Worm (Caenorhabditis elegans): Measurements from ENCODE around the gene K10D11.6.
A peak's percentile ranks its signal among the peaks of the same experiment; 100 is the strongest.

K10D11.6 gene

DNA sequence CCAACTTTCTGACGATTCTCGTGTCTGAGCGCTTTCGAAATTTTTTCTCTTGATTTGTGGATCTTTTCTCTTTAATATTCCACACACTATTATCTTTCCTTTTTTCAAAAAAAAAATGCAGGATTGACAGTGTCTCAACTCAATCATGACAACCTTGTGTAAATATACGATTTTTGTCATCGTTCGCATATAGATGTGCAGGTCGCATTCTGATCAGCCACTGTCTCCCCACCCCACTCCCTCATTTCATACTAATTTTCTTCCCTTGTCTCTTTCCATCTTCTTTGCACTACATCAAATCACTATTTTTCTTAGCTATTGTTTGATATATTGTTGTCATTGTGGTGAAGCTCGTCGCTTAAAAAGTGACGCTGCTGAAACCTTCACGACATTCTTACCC is 46.0 kb upstream of the K10D11.6 start (continued):
- TF ChIP-seq rec-8 (tag; optimal IDR thresholded peaks at IDR 0.05) = no peak
- no peak for TF ChIP-seq mel-28 (tag; optimal IDR thresholded peaks at IDR 0.05; ENCODE audit: borderline replicate concordance)
- 0 out of 2 replicates have a peak, but pooled peaks have one; percentile 20 for TF ChIP-seq attf-6 (GFP tag; IDR thresholded peaks at IDR 0.05)
- TF ChIP-seq F22D6.2 (tag; optimal IDR thresholded peaks at IDR 0.05) = no peak
- TF ChIP-seq B0336.3 (GFP tag; IDR thresholded peaks at IDR 0.05) = peak; percentile 40; the same call in 1 of the 2 replicates
- TF ChIP-seq B0035.1 (tag; optimal IDR thresholded peaks at IDR 0.05) = no peak
- TF ChIP-seq bed-1 (GFP tag; IDR thresholded peaks at IDR 0.05) = no peak
- no peak for TF ChIP-seq ZK185.1 (tag; optimal IDR thresholded peaks at IDR 0.05; ENCODE audit: poor library complexity, severe bottlenecking)
- no peak for TF ChIP-seq gei-17 (GFP tag; optimal IDR thresholded peaks at IDR 0.05)
- no peak for TF ChIP-seq ztf-6 (GFP tag; IDR thresholded peaks at IDR 0.05)
- TF ChIP-seq ztf-22 (GFP tag; optimal IDR thresholded peaks at IDR 0.05) = no peak
- TF ChIP-seq unc-130 (GFP tag; optimal IDR thresholded peaks at IDR 0.05) = no peak
- TF ChIP-seq let-526 (GFP tag; IDR thresholded peaks at IDR 0.05) = no peak
- no peak for TF ChIP-seq cebp-2 (GFP tag; IDR thresholded peaks at IDR 0.05)
- no peak for TF ChIP-seq hmg-20 (GFP tag; IDR thresholded peaks at IDR 0.05)
- no peak for TF ChIP-seq cebp-1 (GFP tag; IDR thresholded peaks at IDR 0.05)
- peak; percentile 14 for TF ChIP-seq cebp-1 (tag; optimal IDR thresholded peaks at IDR 0.05)
- no peak for TF ChIP-seq lsy-27 (tag; optimal IDR thresholded peaks at IDR 0.05; ENCODE audit: borderline replicate concordance, insufficient read depth)
- TF ChIP-seq pbrm-1 (GFP tag; IDR thresholded peaks at IDR 0.05) = no peak
- TF ChIP-seq B0019.2 (GFP tag; conservative IDR thresholded peaks at IDR 0.05) = no peak
- TF ChIP-seq attf-5 (GFP tag; optimal IDR thresholded peaks at IDR 0.05) = no peak
- TF ChIP-seq ceh-79 (tag; optimal IDR thresholded peaks at IDR 0.05) = no peak
- TF ChIP-seq ztf-18 (tag; optimal IDR thresholded peaks at IDR 0.05) = no peak
- TF ChIP-seq lin-54 (GFP tag; optimal IDR thresholded peaks at IDR 0.05) = no peak
- TF ChIP-seq ama-1 (optimal IDR thresholded peaks at IDR 0.05) = no peak
- TF ChIP-seq ama-1 (GFP tag; optimal IDR thresholded peaks at IDR 0.05) = peak in 1 of 2 experiments; percentile 32
- TF ChIP-seq K12H6.12 (tag; optimal IDR thresholded peaks at IDR 0.05) = no peak
- TF ChIP-seq hrde-1 (tag; optimal IDR thresholded peaks at IDR 0.05; ENCODE audit: borderline replicate concordance) = peak; percentile 37
- TF ChIP-seq attf-3 (GFP tag; conservative IDR thresholded peaks at IDR 0.05) = no peak
- TF ChIP-seq F57A8.1 (GFP tag; optimal IDR thresholded peaks at IDR 0.05) = no peak
- TF ChIP-seq F10E7.11 (tag; optimal IDR thresholded peaks at IDR 0.05) = no peak
- no peak for TF ChIP-seq egrh-3 (GFP tag; IDR thresholded peaks at IDR 0.05)
- peak; percentile 52; the same call in 1 of the 2 replicates for TF ChIP-seq Y79H2A.3 (GFP tag; conservative IDR thresholded peaks at IDR 0.05)
- TF ChIP-seq chd-7 (tag; optimal IDR thresholded peaks at IDR 0.05) = no peak
- TF ChIP-seq F49E8.2 (tag; optimal IDR thresholded peaks at IDR 0.05; ENCODE audit: insufficient read depth) = peak; percentile 11
- TF ChIP-seq pha-4 (tag; optimal IDR thresholded peaks at IDR 0.05) = no peak
- TF ChIP-seq tbx-9 (tag; optimal IDR thresholded peaks at IDR 0.05; ENCODE audit: borderline replicate concordance) = no peak
- no peak for TF ChIP-seq F23B12.7 (tag; optimal IDR thresholded peaks at IDR 0.05; ENCODE audit: insufficient read depth)
- TF ChIP-seq dox-1 (GFP tag; IDR thresholded peaks at IDR 0.05) = no peak
- no peak for TF ChIP-seq repo-1 (tag; optimal IDR thresholded peaks at IDR 0.05)
- TF ChIP-seq T26A5.8 (tag; optimal IDR thresholded peaks at IDR 0.05) = no peak
- no peak for TF ChIP-seq mxl-1 (tag; optimal IDR thresholded peaks at IDR 0.05)
- TF ChIP-seq F52B5.7 (tag; optimal IDR thresholded peaks at IDR 0.05) = peak; percentile 73
- no peak for TF ChIP-seq Y53F4B.3 (GFP tag; IDR thresholded peaks at IDR 0.05)
- TF ChIP-seq tlf-1 (GFP tag; optimal IDR thresholded peaks at IDR 0.05) = no peak
- TF ChIP-seq nhr-90 (tag; optimal IDR thresholded peaks at IDR 0.05) = no peak
- no peak for TF ChIP-seq hmg-1.2 (GFP tag; IDR thresholded peaks at IDR 0.05)
- TF ChIP-seq C17E4.6 (GFP tag; IDR thresholded peaks at IDR 0.05) = no peak
- TF ChIP-seq snpc-3.4 (tag; optimal IDR thresholded peaks at IDR 0.05) = no peak
